Fruit fly (Drosophila melanogaster): ENCODE data around the gene CG10154.

Gene CG10154

DNA sequence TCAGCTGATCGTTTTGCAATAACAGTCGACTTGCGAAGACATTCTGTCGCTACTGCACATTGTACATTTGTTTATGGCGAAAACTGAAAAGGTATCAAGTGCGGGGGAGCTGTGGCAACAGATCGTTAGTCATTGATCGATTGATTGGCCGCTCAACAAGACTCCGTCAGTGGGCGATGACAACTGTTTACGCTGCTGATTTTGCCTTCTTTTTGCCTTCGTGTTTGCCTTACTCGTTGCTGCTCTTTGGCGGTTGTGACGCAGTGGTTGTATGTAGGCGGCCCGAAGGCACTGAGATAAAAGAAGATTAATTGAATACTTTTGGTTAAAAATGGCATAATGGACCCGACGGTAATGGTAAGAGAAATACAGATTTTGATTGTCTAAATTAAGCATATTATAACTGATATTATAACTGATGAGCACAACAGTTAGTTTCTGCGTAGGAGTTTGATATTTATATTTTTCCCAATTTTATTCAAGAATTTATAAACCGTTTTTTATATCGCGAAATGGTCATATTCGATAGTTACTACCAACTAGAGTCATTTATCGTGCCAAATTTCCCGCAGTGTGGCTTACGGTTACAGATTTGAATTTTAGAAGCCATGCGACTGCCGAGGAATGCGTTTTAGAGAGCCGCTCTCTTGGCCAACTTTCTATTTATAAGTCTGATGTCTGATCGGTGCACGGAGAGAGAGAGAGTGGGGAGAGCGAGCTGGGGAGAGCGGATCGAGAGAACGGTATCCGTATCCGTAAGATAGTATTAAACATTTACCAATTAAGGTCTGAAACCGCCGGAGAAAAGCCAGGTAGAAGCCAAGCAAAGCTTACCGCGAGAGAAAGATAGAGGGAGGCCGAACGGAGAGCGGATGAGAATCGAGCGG lies 39.9 kb upstream of the CG10154 start (continued):
- TF ChIP-seq Antp (GFP tag; optimal IDR thresholded peaks at IDR 0.05) = no peak
- peak; percentile 30; the same call in 1 of the 3 replicates for TF ChIP-seq Optix (GFP tag; IDR thresholded peaks at IDR 0.05)
- TF ChIP-seq cato (GFP tag; optimal IDR thresholded peaks at IDR 0.05; ENCODE audit: borderline replicate concordance) = peak; percentile 78
- peak; percentile 81 for TF ChIP-seq CG8359 (GFP tag; optimal IDR thresholded peaks at IDR 0.05; ENCODE audit: borderline replicate concordance)
- peak; percentile 77 for TF ChIP-seq fd64A (GFP tag; optimal IDR thresholded peaks at IDR 0.05)
- peak; percentile 80 for TF ChIP-seq CG2875 (GFP tag; optimal IDR thresholded peaks at IDR 0.05)
- peak; percentile 93 for TF ChIP-seq fd96Cb (tag; optimal IDR thresholded peaks at IDR 0.05)
- TF ChIP-seq CG31365 (tag; optimal IDR thresholded peaks at IDR 0.05) = peak; percentile 40
- TF ChIP-seq NK7.1 (GFP tag; optimal IDR thresholded peaks at IDR 0.05) = peak; percentile 39
- TF ChIP-seq CG17568 (GFP tag; optimal IDR thresholded peaks at IDR 0.05) = peak; percentile 74
- peak; percentile 79 for TF ChIP-seq Atf6 (GFP tag; IDR thresholded peaks at IDR 0.05)
- peak; percentile 82 for TF ChIP-seq stc (GFP tag; IDR thresholded peaks at IDR 0.05)
- peak; percentile 80 for TF ChIP-seq ttk (GFP tag; IDR thresholded peaks at IDR 0.05)
- peak; percentile 68; the same call in 2 of the 3 replicates for TF ChIP-seq so (GFP tag; IDR thresholded peaks at IDR 0.05)
- TF ChIP-seq NC2β (GFP tag; optimal IDR thresholded peaks at IDR 0.05) = peak; percentile 20
- peak; percentile 94 for TF ChIP-seq CG10147 (GFP tag; optimal IDR thresholded peaks at IDR 0.05)
- TF ChIP-seq zen (tag; optimal IDR thresholded peaks at IDR 0.05) = peak; percentile 61
- peak; percentile 48 for TF ChIP-seq CG12744 (GFP tag; optimal IDR thresholded peaks at IDR 0.05)
- peak; percentile 96 for TF ChIP-seq Sox100B (GFP tag; optimal IDR thresholded peaks at IDR 0.05)
- peak; percentile 78; the same call in 2 of the 3 replicates for TF ChIP-seq CG7357 (GFP tag; IDR thresholded peaks at IDR 0.05)
- TF ChIP-seq Hr39 (optimal IDR thresholded peaks at IDR 0.05) = no peak
- TF ChIP-seq grn (GFP tag; optimal IDR thresholded peaks at IDR 0.05) = peak; percentile 21
- TF ChIP-seq NfI (GFP tag; optimal IDR thresholded peaks at IDR 0.05) = peak; percentile 91
- TF ChIP-seq Gsc (GFP tag; IDR thresholded peaks at IDR 0.05) = peak; percentile 56; the same call in 1 of the 2 replicates
- peak; percentile 45 for TF ChIP-seq Ravus (GFP tag; IDR thresholded peaks at IDR 0.05)
- TF ChIP-seq crol (GFP tag; IDR thresholded peaks at IDR 0.05) = peak; percentile 62
- peak; percentile 89 for TF ChIP-seq vvl (GFP tag; IDR thresholded peaks at IDR 0.05)
- TF ChIP-seq Ptx1 (GFP tag; IDR thresholded peaks at IDR 0.05) = peak; percentile 92
- peak; percentile 82 for TF ChIP-seq ssp (GFP tag; IDR thresholded peaks at IDR 0.05)
- peak; percentile 99 for TF ChIP-seq sd (tag; optimal IDR thresholded peaks at IDR 0.05)
- TF ChIP-seq Dip3 (GFP tag; optimal IDR thresholded peaks at IDR 0.05) = peak; percentile 76
- no peak for TF ChIP-seq dan (GFP tag; IDR thresholded peaks at IDR 0.05)
- TF ChIP-seq dimm (GFP tag; IDR thresholded peaks at IDR 0.05) = peak; percentile 35; the same call in 1 of the 2 replicates
- peak; percentile 93 for TF ChIP-seq CG7839 (tag; optimal IDR thresholded peaks at IDR 0.05)
- peak; percentile 39 for TF ChIP-seq CG15696 (tag; optimal IDR thresholded peaks at IDR 0.05)
- TF ChIP-seq CG7556 (GFP tag; optimal IDR thresholded peaks at IDR 0.05) = peak; percentile 94
- TF ChIP-seq sim (GFP tag; IDR thresholded peaks at IDR 0.05) = peak; percentile 76; the same call in 1 of the 2 replicates
- no peak for TF ChIP-seq ro (GFP tag; IDR thresholded peaks at IDR 0.05)
- TF ChIP-seq Mad (GFP tag; optimal IDR thresholded peaks at IDR 0.05) = peak; percentile 66
- TF ChIP-seq CG6765 (GFP tag; optimal IDR thresholded peaks at IDR 0.05) = peak; percentile 65
- peak; percentile 11 for TF ChIP-seq CHES-1-like (GFP tag; optimal IDR thresholded peaks at IDR 0.05)
- TF ChIP-seq CG18764 (GFP tag; optimal IDR thresholded peaks at IDR 0.05) = peak; percentile 79
- TF ChIP-seq bab2 (GFP tag; optimal IDR thresholded peaks at IDR 0.05) = peak; percentile 67
- TF ChIP-seq NC2α (GFP tag; optimal IDR thresholded peaks at IDR 0.05) = no peak
- TF ChIP-seq CG6254 (GFP tag; optimal IDR thresholded peaks at IDR 0.05) = peak; percentile 82
- peak; percentile 81 for TF ChIP-seq HLH3B (GFP tag; IDR thresholded peaks at IDR 0.05)
- peak; percentile 77 for TF ChIP-seq sug (tag; optimal IDR thresholded peaks at IDR 0.05)
- TF ChIP-seq CG12391 (tag; optimal IDR thresholded peaks at IDR 0.05) = peak; percentile 92
- TF ChIP-seq row (GFP tag; IDR thresholded peaks at IDR 0.05) = peak; percentile 86
